Fruit fly (Drosophila melanogaster) whole organism, embryonic: ENCODE data around the gene APP-BP1.

Experiments
- Ada2b ChIP-seq: fragments of 200-800 bp; sonication (Bioruptor generic); IDR thresholded peaks from 2 replicates; pipeline ENCODE4 v1.3.6; 2022; ENCODE audit warnings: missing biosample characterization, missing genetic modification characterization
- Atf6 ChIP-seq: fragments of 200-800 bp; sonication (Bioruptor generic); IDR thresholded peaks from 2 replicates; pipeline ENCODE4 v1.3.6; 2022; ENCODE audit warnings: missing biosample characterization, missing genetic modification characterization
- Bgb ChIP-seq: fragments of 200-800 bp; sonication (Bioruptor generic); IDR thresholded peaks from 2 replicates; pipeline ENCODE4 v1.3.6; 2022; ENCODE audit warnings: missing biosample characterization, missing genetic modification characterization; ENCODE audit not compliant: partially characterized antibody
- Blimp-1 ChIP-seq: fragments of 200-800 bp; sonication (Bioruptor generic); optimal IDR thresholded peaks from 3 replicates; lab custom pipeline; 2018; ENCODE audit warnings: missing biosample characterization, missing genetic modification characterization, mild to moderate bottlenecking, moderate library complexity, missing genetic modification reagents
- CG10147 ChIP-seq: fragments of 200-800 bp; sonication (Bioruptor generic); optimal IDR thresholded peaks from 2 replicates; lab custom pipeline; 2019; ENCODE audit warnings: missing biosample characterization, mild to moderate bottlenecking, missing genetic modification characterization, moderate library complexity
- CG11085 ChIP-seq: fragments of 200-800 bp; sonication (Bioruptor generic); IDR thresholded peaks from 2 replicates; pipeline ENCODE4 v1.3.6; 2022; ENCODE audit warnings: missing biosample characterization, missing genetic modification characterization
- CG13296 ChIP-seq: fragments of 200-800 bp; sonication (Bioruptor generic); optimal IDR thresholded peaks from 3 replicates; lab custom pipeline; 2018; ENCODE audit warnings: missing biosample characterization, mild to moderate bottlenecking, missing genetic modification characterization
- CG14441 ChIP-seq: fragments of 200-800 bp; sonication (Bioruptor generic); IDR thresholded peaks from 2 replicates; pipeline ENCODE4 v1.3.6; 2022; ENCODE audit warnings: missing biosample characterization, missing genetic modification characterization
- CG2120 ChIP-seq: fragments of 200-800 bp; sonication (Bioruptor generic); optimal IDR thresholded peaks from 3 replicates; lab custom pipeline; 2016; ENCODE audit warnings: missing biosample characterization, missing genetic modification characterization
- CG30403 ChIP-seq: fragments of 200-800 bp; sonication (Bioruptor generic); optimal IDR thresholded peaks from 3 replicates; lab custom pipeline; 2016; ENCODE audit warnings: missing biosample characterization, missing genetic modification characterization
- CG31388 ChIP-seq: fragments of 200-800 bp; sonication (Bioruptor generic); optimal IDR thresholded peaks from 2 replicates; lab custom pipeline; 2016; ENCODE audit warnings: missing biosample characterization, missing genetic modification characterization
- CG3163 ChIP-seq: fragments of 200-800 bp; sonication (Bioruptor generic); optimal IDR thresholded peaks from 3 replicates; lab custom pipeline; 2016; ENCODE audit warnings: missing biosample characterization, missing genetic modification characterization
- CG32532 ChIP-seq: fragments of 200-800 bp; sonication (Bioruptor generic); IDR thresholded peaks from 2 replicates; pipeline ENCODE4 v1.3.6; 2022; ENCODE audit warnings: missing biosample characterization, missing genetic modification characterization
- CG32772 ChIP-seq: fragments of 200-800 bp; sonication (Bioruptor generic); IDR thresholded peaks from 2 replicates; pipeline ENCODE4 v1.3.6; 2022; ENCODE audit warnings: missing biosample characterization, missing genetic modification characterization
- CG3281 ChIP-seq: fragments of 200-800 bp; sonication (Bioruptor generic); optimal IDR thresholded peaks from 3 replicates; lab custom pipeline; 2017; ENCODE audit warnings: missing biosample characterization, mild to moderate bottlenecking, missing genetic modification characterization
- CG34422 ChIP-seq: fragments of 200-800 bp; sonication (Bioruptor generic); IDR thresholded peaks from 3 replicates; pipeline ENCODE4 v1.3.6; 2022; ENCODE audit warnings: missing biosample characterization, missing genetic modification characterization
- CG42726 ChIP-seq: fragments of 200-800 bp; sonication (Bioruptor generic); IDR thresholded peaks from 2 replicates; pipeline ENCODE4 v1.3.6; 2022; ENCODE audit warnings: missing biosample characterization, missing genetic modification characterization; ENCODE audit not compliant: partially characterized antibody
- CG43689 ChIP-seq: fragments of 200-800 bp; sonication (Bioruptor generic); IDR thresholded peaks from 2 replicates; pipeline ENCODE4 v1.3.6; 2022; ENCODE audit warnings: missing biosample characterization, missing genetic modification characterization
- CG4820 ChIP-seq: fragments of 200-800 bp; sonication (Bioruptor generic); optimal IDR thresholded peaks from 3 replicates; lab custom pipeline; 2016; ENCODE audit warnings: missing biosample characterization, missing genetic modification characterization
- CG4854 ChIP-seq: fragments of 200-800 bp; sonication (Bioruptor generic); optimal IDR thresholded peaks from 2 replicates; lab custom pipeline; 2016; ENCODE audit warnings: missing biosample characterization, missing genetic modification characterization, inconsistent platforms
- CG7271 ChIP-seq: fragments of 200-800 bp; sonication (Bioruptor generic); optimal IDR thresholded peaks from 2 replicates; lab custom pipeline; 2018; ENCODE audit warnings: missing biosample characterization, mild to moderate bottlenecking, missing genetic modification characterization, moderate library complexity
- CG7357 ChIP-seq: fragments of 200-800 bp; sonication (Bioruptor generic); IDR thresholded peaks from 3 replicates; pipeline ENCODE4 v1.3.6; 2022; ENCODE audit warnings: missing biosample characterization, missing genetic modification characterization
- CG8765 ChIP-seq: fragments of 200-800 bp; sonication (Bioruptor generic); IDR thresholded peaks from 2 replicates; pipeline ENCODE4 v1.3.6; 2022; ENCODE audit warnings: missing biosample characterization, missing genetic modification characterization
- CG9215 ChIP-seq: fragments of 200-800 bp; sonication (Bioruptor generic); IDR thresholded peaks from 2 replicates; pipeline ENCODE4 v1.3.6; 2022; ENCODE audit warnings: missing biosample characterization, missing genetic modification characterization
- D19A ChIP-seq: fragments of 200-800 bp; optimal IDR thresholded peaks from 3 replicates; lab custom pipeline; 2019; ENCODE audit warnings: missing biosample characterization, mild to moderate bottlenecking, missing genetic modification characterization, moderate library complexity
- Dfd ChIP-seq, 2 experiments: fragments of >200 bp; optimal IDR thresholded peaks; 2 replicates each; lab custom pipeline; 2017; ENCODE audit warnings: missing biosample characterization in 2 of 2, missing genetic modification characterization in 2 of 2
- Fer2 ChIP-seq: fragments of 200-800 bp; sonication (Bioruptor generic); optimal IDR thresholded peaks from 2 replicates; lab custom pipeline; 2018; ENCODE audit warnings: missing biosample characterization, mild to moderate bottlenecking, missing genetic modification characterization, moderate library complexity
- Fer3 ChIP-seq: fragments of 200-800 bp; sonication (Bioruptor generic); optimal IDR thresholded peaks from 2 replicates; lab custom pipeline; 2018; ENCODE audit warnings: missing biosample characterization, mild to moderate bottlenecking, missing genetic modification characterization, moderate library complexity
- NC2β ChIP-seq: fragments of 200-800 bp; sonication (Bioruptor generic); optimal IDR thresholded peaks from 2 replicates; lab custom pipeline; 2016; ENCODE audit warnings: missing biosample characterization, missing genetic modification characterization
- Oaz ChIP-seq: fragments of 200-800 bp; sonication (Bioruptor generic); IDR thresholded peaks from 2 replicates; pipeline ENCODE4 v1.3.6; 2022; ENCODE audit warnings: missing biosample characterization, missing genetic modification characterization
- PHDP ChIP-seq: fragments of 200-800 bp; sonication (Bioruptor generic); optimal IDR thresholded peaks from 3 replicates; lab custom pipeline; 2018; ENCODE audit warnings: missing biosample characterization, mild to moderate bottlenecking, missing genetic modification characterization, moderate library complexity
- Ptx1 ChIP-seq: fragments of 200-800 bp; sonication (Bioruptor generic); IDR thresholded peaks from 2 replicates; pipeline ENCODE4 v1.3.6; 2022; ENCODE audit warnings: missing biosample characterization, missing genetic modification characterization
- Side ChIP-seq: fragments of 200-800 bp; sonication (Bioruptor generic); optimal IDR thresholded peaks from 2 replicates; lab custom pipeline; 2016; ENCODE audit warnings: missing biosample characterization, missing genetic modification characterization
- Tbp ChIP-seq: fragments of >200 bp; optimal IDR thresholded peaks from 2 replicates; lab custom pipeline; 2018; ENCODE audit warnings: missing biosample characterization, missing genetic modification characterization
- ac ChIP-seq: fragments of 200-800 bp; sonication (Bioruptor generic); optimal IDR thresholded peaks from 3 replicates; lab custom pipeline; 2017; ENCODE audit warnings: missing biosample characterization, mild to moderate bottlenecking, missing genetic modification characterization
- ara ChIP-seq: fragments of 200-800 bp; sonication (Bioruptor generic); IDR thresholded peaks from 2 replicates; pipeline ENCODE4 v1.3.6; 2022; ENCODE audit warnings: missing biosample characterization, missing genetic modification characterization
- ase ChIP-seq: fragments of 200-800 bp; sonication (Bioruptor generic); IDR thresholded peaks from 3 replicates; pipeline ENCODE4 v1.3.6; 2022; ENCODE audit warnings: missing biosample characterization, missing genetic modification characterization
- corto ChIP-seq: fragments of 200-800 bp; sonication (Bioruptor generic); optimal IDR thresholded peaks from 2 replicates; lab custom pipeline; 2016; ENCODE audit warnings: missing biosample characterization, mild to moderate bottlenecking, missing genetic modification characterization, moderate library complexity
- disco-r ChIP-seq: fragments of 200-800 bp; sonication (Bioruptor generic); optimal IDR thresholded peaks from 2 replicates; lab custom pipeline; 2016; ENCODE audit warnings: missing biosample characterization, missing genetic modification characterization
- emc ChIP-seq: fragments of 200-800 bp; sonication (Bioruptor generic); optimal IDR thresholded peaks from 2 replicates; lab custom pipeline; 2016; ENCODE audit warnings: missing biosample characterization, missing genetic modification characterization
- gro ChIP-seq: fragments of 200-800 bp; sonication (Bioruptor generic); optimal IDR thresholded peaks from 2 replicates; lab custom pipeline; 2016; ENCODE audit warnings: missing biosample characterization, missing genetic modification characterization
- hb ChIP-seq: fragments of 200-800 bp; sonication (Bioruptor generic); IDR thresholded peaks from 3 replicates; pipeline ENCODE4 v1.3.6; 2022; ENCODE audit warnings: missing biosample characterization, missing genetic modification characterization; ENCODE audit not compliant: partially characterized antibody
- kah ChIP-seq: fragments of 200-800 bp; sonication (Bioruptor generic); optimal IDR thresholded peaks from 2 replicates; lab custom pipeline; 2018; ENCODE audit warnings: missing biosample characterization, mild to moderate bottlenecking, missing genetic modification characterization
- klu ChIP-seq: fragments of 200-800 bp; sonication (Bioruptor generic); IDR thresholded peaks from 2 replicates; pipeline ENCODE4 v1.3.6; 2022; ENCODE audit warnings: missing biosample characterization, missing genetic modification characterization
- pzg ChIP-seq: fragments of 200-800 bp; sonication (Bioruptor generic); optimal IDR thresholded peaks from 3 replicates; lab custom pipeline; 2018; ENCODE audit warnings: missing biosample characterization, mild to moderate bottlenecking, missing genetic modification characterization, moderate library complexity
- slou ChIP-seq: fragments of 200-800 bp; sonication (Bioruptor generic); optimal IDR thresholded peaks from 3 replicates; lab custom pipeline; 2016; ENCODE audit warnings: missing biosample characterization, missing genetic modification characterization
- tin ChIP-seq: fragments of 200-800 bp; sonication (Bioruptor generic); optimal IDR thresholded peaks from 3 replicates; lab custom pipeline; 2016; ENCODE audit warnings: missing biosample characterization, missing genetic modification characterization
- tna ChIP-seq: fragments of 200-800 bp; sonication (Bioruptor generic); IDR thresholded peaks from 2 replicates; pipeline ENCODE4 v1.3.6; 2022; ENCODE audit warnings: missing biosample characterization, missing genetic modification characterization; ENCODE audit not compliant: partially characterized antibody
- twi ChIP-seq: fragments of 200-800 bp; optimal IDR thresholded peaks from 2 replicates; lab custom pipeline; 2019; ENCODE audit warnings: missing biosample characterization, mild to moderate bottlenecking, missing genetic modification characterization, moderate library complexity
- unc-4 ChIP-seq: fragments of 200-800 bp; sonication (Bioruptor generic); IDR thresholded peaks from 2 replicates; pipeline ENCODE4 v1.3.6; 2022; ENCODE audit warnings: missing biosample characterization, missing genetic modification characterization; ENCODE audit not compliant: partially characterized antibody
- wor ChIP-seq: fragments of 200-800 bp; sonication (Bioruptor generic); IDR thresholded peaks from 2 replicates; pipeline ENCODE4 v1.3.6; 2022; ENCODE audit warnings: missing biosample characterization, missing genetic modification characterization

APP-BP1 gene

dm6 chr3L:11061200-11061599 is 37.0 kb upstream of the APP-BP1 start, which contains the start of the genes CG6321 and Blos2 (continued):
- TF ChIP-seq CG3281 (GFP tag; lab: Kevin White, UChicago) (peak; percentile 86), Ada2b (GFP tag; lab: Robert Waterston, UW) (peak; percentile 60; the same call in 1 of the 2 replicates), corto (GFP tag; lab: Kevin White, UChicago) (no peak), CG4854 (GFP tag; lab: Kevin White, UChicago) (peak; percentile 30), D19A (tag; lab: Kevin White, UChicago) (peak; percentile 93), tin (GFP tag; lab: Kevin White, UChicago) (peak; percentile 61), CG7357 (GFP tag; lab: Robert Waterston, UW) (peak; percentile 45; the same call in 1 of the 3 replicates), CG32532 (peak; percentile 70; the same call in 1 of the 2 replicates), CG4820 (GFP tag; lab: Kevin White, UChicago) (peak; percentile 55), CG7271 (peak; percentile 18), twi (tag; lab: Kevin White, UChicago) (peak; percentile 51), Dfd (GFP tag; optimal IDR thresholded peaks at IDR 0.05; lab: Kevin White, UChicago) (no peak), unc-4 (GFP tag; lab: Robert Waterston, UW) (no peak), pzg (GFP tag; lab: Kevin White, UChicago) (peak; percentile 39), CG13296 (GFP tag; lab: Kevin White, UChicago) (peak; percentile 77), Side (GFP tag; lab: Kevin White, UChicago) (peak; percentile 38), klu (GFP tag; lab: Robert Waterston, UW) (peak; percentile 52), CG32772 (GFP tag; lab: Robert Waterston, UW) (0 out of 2 replicates have a peak, but pooled peaks have one; percentile 5), Blimp-1 (GFP tag; lab: Kevin White, UChicago) (peak; percentile 78), CG9215 (GFP tag; lab: Robert Waterston, UW) (no peak), CG2120 (GFP tag; lab: Kevin White, UChicago) (peak; percentile 82), gro (GFP tag; lab: Kevin White, UChicago) (peak; percentile 5), Oaz (GFP tag; lab: Robert Waterston, UW) (peak; percentile 54), CG43689 (GFP tag; lab: Robert Waterston, UW) (no peak), NC2β (peak; percentile 41), ara (0 out of 2 replicates have a peak, but pooled peaks have one; percentile 34), disco-r (no peak), CG31388 (GFP tag; lab: Kevin White, UChicago) (peak; percentile 29), Atf6 (GFP tag; lab: Robert Waterston, UW) (peak; percentile 66), slou (GFP tag; lab: Kevin White, UChicago) (peak; percentile 8), CG11085 (GFP tag; lab: Robert Waterston, UW) (no peak), CG30403 (GFP tag; lab: Kevin White, UChicago) (peak; percentile 82), tna (no peak), CG3163 (no peak), Fer2 (tag; lab: Kevin White, UChicago) (peak; percentile 50), CG10147 (GFP tag; lab: Kevin White, UChicago) (peak; percentile 83), PHDP (tag; lab: Kevin White, UChicago) (peak; percentile 89), wor (no peak), ac (GFP tag; lab: Kevin White, UChicago) (no peak), CG8765 (no peak), Fer3 (tag; lab: Kevin White, UChicago) (peak; percentile 80), Ptx1 (GFP tag; lab: Robert Waterston, UW) (peak; percentile 75), Bgb (GFP tag; lab: Robert Waterston, UW) (no peak), ase (peak; percentile 39; the same call in 1 of the 3 replicates), CG42726 (GFP tag; lab: Robert Waterston, UW) (no peak), emc (GFP tag; lab: Kevin White, UChicago) (no peak), CG34422 (GFP tag; lab: Robert Waterston, UW) (0 out of 3 replicates have a peak, but pooled peaks have one; percentile 38), hb (GFP tag; lab: Robert Waterston, UW) (no peak), CG14441 (GFP tag; lab: Robert Waterston, UW) (peak; percentile 75), kah (GFP tag; lab: Kevin White, UChicago) (peak; percentile 33), Tbp (GFP tag; lab: Kevin White, UChicago) (no peak)
